1 fruit fly cellular context compared by ENCODE assay signal in the genomic region with DNA sequence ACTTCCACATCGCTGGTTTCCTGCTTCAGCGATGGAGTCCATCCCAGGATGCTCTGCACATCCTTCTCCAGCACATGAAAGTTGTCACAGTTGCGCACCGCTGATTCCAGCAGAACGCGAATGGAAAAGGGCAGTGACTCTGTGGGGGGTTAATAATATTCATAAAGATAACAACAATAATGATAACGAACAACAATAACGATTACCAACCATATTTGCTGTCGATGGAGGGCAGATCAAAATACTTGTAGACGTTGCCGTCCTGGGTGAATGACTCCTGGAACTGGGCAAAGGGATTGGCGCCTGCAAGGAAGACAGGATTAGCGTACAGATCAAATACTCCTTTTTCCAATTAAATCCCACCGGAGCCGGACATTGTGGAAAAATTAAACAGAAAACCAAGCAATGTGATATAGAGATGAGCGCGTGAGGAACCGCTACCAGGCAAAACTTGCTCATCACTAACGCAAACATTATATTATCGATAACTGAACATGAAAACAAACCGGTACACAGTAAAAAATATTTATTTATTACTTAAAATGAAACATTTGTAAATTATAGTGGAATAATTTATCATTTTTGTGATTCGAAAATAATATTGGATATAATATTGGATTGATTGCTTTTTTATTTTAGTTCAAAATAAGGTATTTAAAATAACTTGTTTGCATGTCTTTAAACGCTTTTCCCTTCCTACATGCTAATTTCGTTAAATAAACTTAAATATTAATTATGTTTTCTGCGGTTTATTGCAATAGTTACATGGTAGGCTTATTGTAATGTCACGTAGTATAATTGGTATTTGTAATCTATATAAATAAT.
TF ChIP-seq lines count a peak whose summit lies in the region.

A gene (minus strand): TSS at position 439 of the 825 bp plus-strand sequence.

TF ChIP-seq in whole organism, embryonic, 481 proteins besides CTCF, POLR2A, EP300 and RAD21 (continued from another document and continues in another):
- no peak for TF ChIP-seq CG10565 (GFP tag; optimal IDR thresholded peaks at IDR 0.05; lab: Kevin White, UChicago)
- peak; percentile 61 for TF ChIP-seq CG1603 (tag; optimal IDR thresholded peaks at IDR 0.05; lab: Kevin White, UChicago)
- TF ChIP-seq Sox100B (GFP tag; optimal IDR thresholded peaks at IDR 0.05; lab: Kevin White, UChicago), result peak; percentile 81
- TF ChIP-seq disco-r (GFP tag; optimal IDR thresholded peaks at IDR 0.05; lab: Kevin White, UChicago), result no peak
- no peak for TF ChIP-seq C15 (GFP tag; IDR thresholded peaks at IDR 0.05; lab: Robert Waterston, UW)
- TF ChIP-seq CG17802 (tag; optimal IDR thresholded peaks at IDR 0.05; lab: Kevin White, UChicago), result no peak
- TF ChIP-seq zfh2 (GFP tag; optimal IDR thresholded peaks at IDR 0.05; lab: Kevin White, UChicago), result peak; percentile 14
- TF ChIP-seq phol (tag; optimal IDR thresholded peaks at IDR 0.05; lab: Kevin White, UChicago), result peak; percentile 81
- peak; percentile 41 for TF ChIP-seq ato (GFP tag; IDR thresholded peaks at IDR 0.05; lab: Robert Waterston, UW; ENCODE audit: partially characterized antibody)
- TF ChIP-seq amos (GFP tag; IDR thresholded peaks at IDR 0.05; lab: Robert Waterston, UW; ENCODE audit: partially characterized antibody), result peak; percentile 85
- TF ChIP-seq Ravus (GFP tag; IDR thresholded peaks at IDR 0.05; lab: Robert Waterston, UW), result peak; percentile 2; the same call in 1 of the 2 replicates
- peak; percentile 66 for TF ChIP-seq Ssrp (tag; optimal IDR thresholded peaks at IDR 0.05; lab: Kevin White, UChicago)
- no peak for TF ChIP-seq tio (GFP tag; optimal IDR thresholded peaks at IDR 0.05; lab: Kevin White, UChicago)
- TF ChIP-seq mam (GFP tag; optimal IDR thresholded peaks at IDR 0.05; lab: Kevin White, UChicago), result peak; percentile 58
- TF ChIP-seq CG7556 (GFP tag; optimal IDR thresholded peaks at IDR 0.05; lab: Kevin White, UChicago), result peak; percentile 77
- TF ChIP-seq HLH54F (GFP tag; optimal IDR thresholded peaks at IDR 0.05; lab: Kevin White, UChicago), result peak; percentile 22
- TF ChIP-seq CG15073 (GFP tag; optimal IDR thresholded peaks at IDR 0.05; lab: Kevin White, UChicago), result no peak
- no peak for TF ChIP-seq Hr39 (optimal IDR thresholded peaks at IDR 0.05; lab: Kevin White, UChicago)
- TF ChIP-seq Nf-YC (tag; optimal IDR thresholded peaks at IDR 0.05; lab: Kevin White, UChicago), result peak; percentile 63
- TF ChIP-seq Tbp (GFP tag; optimal IDR thresholded peaks at IDR 0.05; lab: Kevin White, UChicago), result no peak
- peak; percentile 91 for TF ChIP-seq CG12391 (tag; optimal IDR thresholded peaks at IDR 0.05; lab: Kevin White, UChicago)
- TF ChIP-seq unpg (GFP tag; optimal IDR thresholded peaks at IDR 0.05; lab: Kevin White, UChicago), result peak; percentile 85
- peak; percentile 73; the same call in 2 of the 3 replicates for TF ChIP-seq CG11456 (GFP tag; IDR thresholded peaks at IDR 0.05; lab: Robert Waterston, UW)
- no peak for TF ChIP-seq Kr (GFP tag; optimal IDR thresholded peaks at IDR 0.05; lab: Kevin White, UChicago)
- peak; percentile 74 for TF ChIP-seq wdn (GFP tag; IDR thresholded peaks at IDR 0.05; lab: Robert Waterston, UW)
- no peak for TF ChIP-seq p53 (GFP tag; optimal IDR thresholded peaks at IDR 0.05; lab: Kevin White, UChicago)
- no peak for TF ChIP-seq jing (GFP tag; optimal IDR thresholded peaks at IDR 0.05; lab: Kevin White, UChicago)
- peak; percentile 37 for TF ChIP-seq Abd-B (GFP tag; optimal IDR thresholded peaks at IDR 0.05; lab: Kevin White, UChicago)
- peak; percentile 90 for TF ChIP-seq gem (tag; optimal IDR thresholded peaks at IDR 0.05; lab: Kevin White, UChicago)
- TF ChIP-seq dpn (GFP tag; optimal IDR thresholded peaks at IDR 0.05; lab: Kevin White, UChicago), result peak; percentile 51 to 69
- peak; percentile 81 for TF ChIP-seq CG14710 (tag; optimal IDR thresholded peaks at IDR 0.05; lab: Kevin White, UChicago)
- TF ChIP-seq croc (GFP tag; conservative IDR thresholded peaks at IDR 0.05; lab: Robert Waterston, UW), result 0 out of 3 replicates have a peak, but pooled peaks have one; percentile 39
- no peak for TF ChIP-seq emc (GFP tag; optimal IDR thresholded peaks at IDR 0.05; lab: Kevin White, UChicago)
- TF ChIP-seq Dip2 (GFP tag; IDR thresholded peaks at IDR 0.05; lab: Robert Waterston, UW), result no peak
- no peak for TF ChIP-seq Atf3 (GFP tag; optimal IDR thresholded peaks at IDR 0.05; lab: Kevin White, UChicago)
- TF ChIP-seq lab (GFP tag; optimal IDR thresholded peaks at IDR 0.05; lab: Kevin White, UChicago), result peak; percentile 85
- TF ChIP-seq CG15479 (GFP tag; optimal IDR thresholded peaks at IDR 0.05; lab: Kevin White, UChicago), result no peak
- no peak for TF ChIP-seq chif (GFP tag; optimal IDR thresholded peaks at IDR 0.05; lab: Kevin White, UChicago)
- peak; percentile 86 for TF ChIP-seq Bgb (GFP tag; IDR thresholded peaks at IDR 0.05; lab: Robert Waterston, UW; ENCODE audit: partially characterized antibody)
- no peak for TF ChIP-seq pfk (GFP tag; optimal IDR thresholded peaks at IDR 0.05; lab: Kevin White, UChicago)
- TF ChIP-seq CG6791 (GFP tag; IDR thresholded peaks at IDR 0.05; lab: Robert Waterston, UW; ENCODE audit: partially characterized antibody), result peak; percentile 79
- no peak for TF ChIP-seq yki (optimal IDR thresholded peaks at IDR 0.05; lab: Kevin White, UChicago)
- TF ChIP-seq CG6654 (GFP tag; optimal IDR thresholded peaks at IDR 0.05; lab: Kevin White, UChicago), result no peak
- TF ChIP-seq CG8924 (tag; optimal IDR thresholded peaks at IDR 0.05; lab: Kevin White, UChicago), result peak; percentile 88
- TF ChIP-seq fu2 (GFP tag; optimal IDR thresholded peaks at IDR 0.05; lab: Kevin White, UChicago), result no peak
- no peak for TF ChIP-seq otp (GFP tag; IDR thresholded peaks at IDR 0.05; lab: Robert Waterston, UW)
- peak; percentile 78 for TF ChIP-seq CG9727 (GFP tag; optimal IDR thresholded peaks at IDR 0.05; lab: Kevin White, UChicago)
- TF ChIP-seq CG4282 (GFP tag; optimal IDR thresholded peaks at IDR 0.05; lab: Kevin White, UChicago), result no peak
- no peak for TF ChIP-seq CG11093 (GFP tag; IDR thresholded peaks at IDR 0.05; lab: Robert Waterston, UW)
- no peak for TF ChIP-seq CG2889 (GFP tag; IDR thresholded peaks at IDR 0.05; lab: Robert Waterston, UW)
- TF ChIP-seq hbn (GFP tag; IDR thresholded peaks at IDR 0.05; lab: Robert Waterston, UW; ENCODE audit: partially characterized antibody), result peak; percentile 83
- no peak for TF ChIP-seq Lim3 (GFP tag; IDR thresholded peaks at IDR 0.05; lab: Robert Waterston, UW)
- TF ChIP-seq gcm (GFP tag; optimal IDR thresholded peaks at IDR 0.05; lab: Kevin White, UChicago), result peak; percentile 84
- no peak for TF ChIP-seq Poxn (GFP tag; IDR thresholded peaks at IDR 0.05; lab: Robert Waterston, UW)
- peak; percentile 69 for TF ChIP-seq CG13775 (GFP tag; optimal IDR thresholded peaks at IDR 0.05; lab: Kevin White, UChicago)
- peak; percentile 31 for TF ChIP-seq CG31388 (GFP tag; optimal IDR thresholded peaks at IDR 0.05; lab: Kevin White, UChicago)
- TF ChIP-seq zen (tag; optimal IDR thresholded peaks at IDR 0.05; lab: Kevin White, UChicago), result peak; percentile 57
- TF ChIP-seq luna (GFP tag; optimal IDR thresholded peaks at IDR 0.05; lab: Kevin White, UChicago), result no peak
- peak; percentile 69 for TF ChIP-seq fd96Cb (tag; optimal IDR thresholded peaks at IDR 0.05; lab: Kevin White, UChicago)
- peak; percentile 19 for TF ChIP-seq Antp (GFP tag; optimal IDR thresholded peaks at IDR 0.05; lab: Kevin White, UChicago)
- peak; percentile 13 for TF ChIP-seq Usf (GFP tag; optimal IDR thresholded peaks at IDR 0.05; lab: Kevin White, UChicago)
- peak; percentile 83 for TF ChIP-seq CoRest (tag; optimal IDR thresholded peaks at IDR 0.05; lab: Kevin White, UChicago)
- peak; percentile 17 for TF ChIP-seq sqz (GFP tag; optimal IDR thresholded peaks at IDR 0.05; lab: Kevin White, UChicago)
- TF ChIP-seq az2 (GFP tag; optimal IDR thresholded peaks at IDR 0.05; lab: Kevin White, UChicago), result peak; percentile 60
- peak; percentile 16 for TF ChIP-seq gfzf (GFP tag; optimal IDR thresholded peaks at IDR 0.05; lab: Kevin White, UChicago)
- no peak for TF ChIP-seq tx (GFP tag; optimal IDR thresholded peaks at IDR 0.05; lab: Kevin White, UChicago)
- peak; percentile 62 for TF ChIP-seq NfI (GFP tag; optimal IDR thresholded peaks at IDR 0.05; lab: Kevin White, UChicago)
- TF ChIP-seq CG14860 (GFP tag; IDR thresholded peaks at IDR 0.05; lab: Robert Waterston, UW; ENCODE audit: partially characterized antibody), result peak; percentile 56; the same call in 2 of the 3 replicates
- TF ChIP-seq BEAF-32 (GFP tag; optimal IDR thresholded peaks at IDR 0.05; lab: Kevin White, UChicago), result peak; percentile 83
- TF ChIP-seq lilli (GFP tag; optimal IDR thresholded peaks at IDR 0.05; lab: Kevin White, UChicago), result peak; percentile 73
- TF ChIP-seq bowl (GFP tag; IDR thresholded peaks at IDR 0.05; lab: Robert Waterston, UW), result 0 out of 2 replicates have a peak, but pooled peaks have one; percentile 23
- peak; percentile 22 for TF ChIP-seq CG16863 (GFP tag; optimal IDR thresholded peaks at IDR 0.05; lab: Kevin White, UChicago)
- no peak for TF ChIP-seq CG12769 (tag; optimal IDR thresholded peaks at IDR 0.05; lab: Kevin White, UChicago)
- TF ChIP-seq CG1233 (GFP tag; optimal IDR thresholded peaks at IDR 0.05; lab: Kevin White, UChicago), result peak; percentile 41
- TF ChIP-seq tup (GFP tag; optimal IDR thresholded peaks at IDR 0.05; lab: Kevin White, UChicago), result no peak
- TF ChIP-seq sima (GFP tag; optimal IDR thresholded peaks at IDR 0.05; lab: Kevin White, UChicago), result no peak
- TF ChIP-seq Elba2 (GFP tag; optimal IDR thresholded peaks at IDR 0.05; lab: Kevin White, UChicago), result no peak
- TF ChIP-seq tap (tag; optimal IDR thresholded peaks at IDR 0.05; lab: Kevin White, UChicago), result peak; percentile 77
- no peak for TF ChIP-seq sc (optimal IDR thresholded peaks at IDR 0.05; lab: Kevin White, UChicago)
- TF ChIP-seq sc (GFP tag; optimal IDR thresholded peaks at IDR 0.05; lab: Kevin White, UChicago), result no peak
- TF ChIP-seq chn (GFP tag; optimal IDR thresholded peaks at IDR 0.05; lab: Kevin White, UChicago), result peak; percentile 14
- no peak for TF ChIP-seq NC2β (GFP tag; optimal IDR thresholded peaks at IDR 0.05; lab: Kevin White, UChicago)
- TF ChIP-seq Trl (optimal IDR thresholded peaks at IDR 0.05; lab: Kevin White, UChicago), result no peak
- no peak for TF ChIP-seq Trl (GFP tag; optimal IDR thresholded peaks at IDR 0.05; lab: Kevin White, UChicago)
- TF ChIP-seq bsh (GFP tag; optimal IDR thresholded peaks at IDR 0.05; lab: Kevin White, UChicago), result peak in 1 of 2 experiments; percentile 83
- TF ChIP-seq Dad (GFP tag; optimal IDR thresholded peaks at IDR 0.05; lab: Kevin White, UChicago), result no peak
- TF ChIP-seq CG3163 (GFP tag; optimal IDR thresholded peaks at IDR 0.05; lab: Kevin White, UChicago), result no peak
- TF ChIP-seq PHDP (tag; optimal IDR thresholded peaks at IDR 0.05; lab: Kevin White, UChicago), result peak; percentile 90
- TF ChIP-seq onecut (GFP tag; IDR thresholded peaks at IDR 0.05; lab: Robert Waterston, UW), result peak; percentile 58
- TF ChIP-seq Doc2 (GFP tag; IDR thresholded peaks at IDR 0.05; lab: Robert Waterston, UW), result no peak
- TF ChIP-seq ase (GFP tag; IDR thresholded peaks at IDR 0.05; lab: Robert Waterston, UW), result peak; percentile 59; the same call in 2 of the 3 replicates
- TF ChIP-seq Mrtf (GFP tag; IDR thresholded peaks at IDR 0.05; lab: Robert Waterston, UW), result peak; percentile 35; the same call in 1 of the 3 replicates
- peak; percentile 65 for TF ChIP-seq CG10366 (GFP tag; IDR thresholded peaks at IDR 0.05; lab: Robert Waterston, UW)
- no peak for TF ChIP-seq eve (GFP tag; optimal IDR thresholded peaks at IDR 0.05; lab: Kevin White, UChicago)
- TF ChIP-seq nmo (GFP tag; optimal IDR thresholded peaks at IDR 0.05; lab: Kevin White, UChicago), result peak; percentile 82
- no peak for TF ChIP-seq shn (GFP tag; optimal IDR thresholded peaks at IDR 0.05; lab: Kevin White, UChicago)
- TF ChIP-seq sisA (GFP tag; IDR thresholded peaks at IDR 0.05; lab: Robert Waterston, UW), result peak; percentile 24; the same call in 1 of the 2 replicates
- peak; percentile 91 for TF ChIP-seq Sry-δ (GFP tag; optimal IDR thresholded peaks at IDR 0.05; lab: Kevin White, UChicago)
- no peak for TF ChIP-seq pros (GFP tag; optimal IDR thresholded peaks at IDR 0.05; lab: Kevin White, UChicago)
- no peak for TF ChIP-seq Rx (GFP tag; IDR thresholded peaks at IDR 0.05; lab: Robert Waterston, UW)
- no peak for TF ChIP-seq trh (GFP tag; optimal IDR thresholded peaks at IDR 0.05; lab: Kevin White, UChicago)
- peak; percentile 37 for TF ChIP-seq Dp (GFP tag; optimal IDR thresholded peaks at IDR 0.05; lab: Kevin White, UChicago)
- peak; percentile 64 for TF ChIP-seq CG32772 (GFP tag; IDR thresholded peaks at IDR 0.05; lab: Robert Waterston, UW)
- peak; percentile 84 for TF ChIP-seq Blimp-1 (GFP tag; optimal IDR thresholded peaks at IDR 0.05; lab: Kevin White, UChicago)
- TF ChIP-seq sr (GFP tag; IDR thresholded peaks at IDR 0.05; lab: Robert Waterston, UW), result no peak
- no peak for TF ChIP-seq CG7745 (tag; optimal IDR thresholded peaks at IDR 0.05; lab: Kevin White, UChicago)
- peak; percentile 56; the same call in 1 of the 3 replicates for TF ChIP-seq Aef1 (GFP tag; IDR thresholded peaks at IDR 0.05; lab: Robert Waterston, UW)
- TF ChIP-seq grn (GFP tag; optimal IDR thresholded peaks at IDR 0.05; lab: Kevin White, UChicago), result no peak
- TF ChIP-seq Camta (GFP tag; optimal IDR thresholded peaks at IDR 0.05; lab: Kevin White, UChicago), result peak; percentile 22
- peak; percentile 83 for TF ChIP-seq CG10147 (GFP tag; optimal IDR thresholded peaks at IDR 0.05; lab: Kevin White, UChicago)
- no peak for TF ChIP-seq CG10274 (GFP tag; optimal IDR thresholded peaks at IDR 0.05; lab: Kevin White, UChicago)
- peak; percentile 87 for TF ChIP-seq CG31441 (GFP tag; IDR thresholded peaks at IDR 0.05; lab: Robert Waterston, UW)
- TF ChIP-seq CG18599 (GFP tag; optimal IDR thresholded peaks at IDR 0.05; lab: Kevin White, UChicago), result peak; percentile 77
- no peak for TF ChIP-seq Asciz (GFP tag; optimal IDR thresholded peaks at IDR 0.05; lab: Kevin White, UChicago)
- no peak for TF ChIP-seq Neu2 (GFP tag; optimal IDR thresholded peaks at IDR 0.05; lab: Kevin White, UChicago; ENCODE audit: borderline replicate concordance)
- no peak for TF ChIP-seq hkb (optimal IDR thresholded peaks at IDR 0.05; lab: Kevin White, UChicago)
- peak; percentile 77 for TF ChIP-seq hkb (GFP tag; IDR thresholded peaks at IDR 0.05; lab: Robert Waterston, UW)
- TF ChIP-seq CG6175 (GFP tag; IDR thresholded peaks at IDR 0.05; lab: Robert Waterston, UW), result no peak
- TF ChIP-seq scrt (GFP tag; optimal IDR thresholded peaks at IDR 0.05; lab: Kevin White, UChicago), result peak; percentile 37
- peak; percentile 40 for TF ChIP-seq CG15011 (GFP tag; optimal IDR thresholded peaks at IDR 0.05; lab: Kevin White, UChicago)
- peak; percentile 44 for TF ChIP-seq twi (tag; optimal IDR thresholded peaks at IDR 0.05; lab: Kevin White, UChicago)
- TF ChIP-seq CG4404 (GFP tag; IDR thresholded peaks at IDR 0.05; lab: Robert Waterston, UW), result peak; percentile 25; the same call in 1 of the 2 replicates
